Worm (Caenorhabditis elegans): Measurements from ENCODE around the gene mct-5.

Gene mct-5

ce11 chrII:7104794-7105613 is 6.6 kb upstream of the mct-5 start, which contains the start of the genes farl-11 and rpl-33 (continued):
- TF ChIP-seq egl-13 (tag; optimal IDR thresholded peaks at IDR 0.05): peak; percentile 34
- TF ChIP-seq F16B12.6 (tag; optimal IDR thresholded peaks at IDR 0.05): peak; percentile 70
- TF ChIP-seq fkh-10 (GFP tag; optimal IDR thresholded peaks at IDR 0.05): peak; percentile 33
- TF ChIP-seq nhr-47 (tag; optimal IDR thresholded peaks at IDR 0.05): peak; percentile 83
- no peak for TF ChIP-seq hlh-17 (GFP tag; optimal IDR thresholded peaks at IDR 0.05; ENCODE audit: borderline replicate concordance)
- no peak for TF ChIP-seq sup-37 (GFP tag; optimal IDR thresholded peaks at IDR 0.05)
- no peak for TF ChIP-seq unc-98 (GFP tag; IDR thresholded peaks at IDR 0.05)
- peak; percentile 86 for TF ChIP-seq nhr-20 (tag; optimal IDR thresholded peaks at IDR 0.05)
- TF ChIP-seq vab-15 (tag; optimal IDR thresholded peaks at IDR 0.05): no peak
- TF ChIP-seq ztf-11 (tag; optimal IDR thresholded peaks at IDR 0.05): peak in 1 of 2 experiments; percentile 57
- peak; percentile 68 for TF ChIP-seq nhr-90 (tag; optimal IDR thresholded peaks at IDR 0.05; ENCODE audit: poor library complexity)
- peak; percentile 85 for TF ChIP-seq lin-14 (GFP tag; optimal IDR thresholded peaks at IDR 0.05)
- TF ChIP-seq unc-30 (tag; optimal IDR thresholded peaks at IDR 0.05): no peak
- TF ChIP-seq nhr-12 (tag; optimal IDR thresholded peaks at IDR 0.05): no peak
- no peak for TF ChIP-seq ets-5 (GFP tag; IDR thresholded peaks at IDR 0.05)
- TF ChIP-seq ama-1 (optimal IDR thresholded peaks at IDR 0.05): peak; percentile 62
- no peak for TF ChIP-seq C34B4.2 (tag; optimal IDR thresholded peaks at IDR 0.05)
- peak; percentile 80 for TF ChIP-seq nhr-77 (tag; optimal IDR thresholded peaks at IDR 0.05)
- TF ChIP-seq tlp-1 (tag; optimal IDR thresholded peaks at IDR 0.05): no peak
- peak; percentile 45 for TF ChIP-seq sox-4 (tag; optimal IDR thresholded peaks at IDR 0.05)
- no peak for TF ChIP-seq zag-1 (tag; optimal IDR thresholded peaks at IDR 0.05)
- no peak for TF ChIP-seq ceh-63 (GFP tag; optimal IDR thresholded peaks at IDR 0.05)
- peak; percentile 77 for TF ChIP-seq aly-2 (tag; optimal IDR thresholded peaks at IDR 0.05)
- peak; percentile 92 for TF ChIP-seq snu-23 (GFP tag; optimal IDR thresholded peaks at IDR 0.05)
- TF ChIP-seq hpl-2 (GFP tag; optimal IDR thresholded peaks at IDR 0.05): peak; percentile 52
- no peak for TF ChIP-seq mef-2 (tag; optimal IDR thresholded peaks at IDR 0.05)
- TF ChIP-seq ceh-90 (tag; optimal IDR thresholded peaks at IDR 0.05): no peak
- TF ChIP-seq ceh-82 (tag; optimal IDR thresholded peaks at IDR 0.05): peak; percentile 77 to 92 (median 80)
- TF ChIP-seq efl-3 (GFP tag; optimal IDR thresholded peaks at IDR 0.05): no peak
- TF ChIP-seq xbp-1 (tag; optimal IDR thresholded peaks at IDR 0.05): peak; percentile 81
- peak; percentile 34 for TF ChIP-seq pax-3 (tag; optimal IDR thresholded peaks at IDR 0.05)
- peak; percentile 96 for TF ChIP-seq mep-1 (tag; optimal IDR thresholded peaks at IDR 0.05)
- TF ChIP-seq fkh-8 (tag; optimal IDR thresholded peaks at IDR 0.05): peak; percentile 85
- peak; percentile 81 for TF ChIP-seq tbx-2 (tag; optimal IDR thresholded peaks at IDR 0.05)
- TF ChIP-seq hlh-4 (tag; optimal IDR thresholded peaks at IDR 0.05): no peak
- peak; percentile 53; the same call in 1 of the 2 replicates for TF ChIP-seq grh-1 (GFP tag; IDR thresholded peaks at IDR 0.05)
- peak; percentile 93 for TF ChIP-seq skn-1 (tag; optimal IDR thresholded peaks at IDR 0.05)
- peak; percentile 87 for TF ChIP-seq nhr-71 (tag; optimal IDR thresholded peaks at IDR 0.05)
- peak; percentile 77 for TF ChIP-seq nhr-19 (GFP tag; conservative IDR thresholded peaks at IDR 0.05)
- peak; percentile 43 for TF ChIP-seq irx-1 (tag; optimal IDR thresholded peaks at IDR 0.05)
- TF ChIP-seq unc-62 (GFP tag; optimal IDR thresholded peaks at IDR 0.05): no peak
- TF ChIP-seq nhr-76 (tag; optimal IDR thresholded peaks at IDR 0.05): no peak
- TF ChIP-seq efl-1 (optimal IDR thresholded peaks at IDR 0.05): peak; percentile 84 to 86
- peak; percentile 79 to 97 for TF ChIP-seq efl-1 (GFP tag; optimal IDR thresholded peaks at IDR 0.05 in 1 of 2)
- peak; percentile 75 to 83 (median 81) for TF ChIP-seq dpl-1 (GFP tag; optimal IDR thresholded peaks at IDR 0.05)
- no peak for TF ChIP-seq ztf-4 (tag; optimal IDR thresholded peaks at IDR 0.05)
- peak; percentile 98 to 100 for TF ChIP-seq lsy-2 (tag; optimal IDR thresholded peaks at IDR 0.05)
- peak; percentile 79 for TF ChIP-seq lin-13 (GFP tag; optimal IDR thresholded peaks at IDR 0.05)
- TF ChIP-seq ceh-88 (GFP tag; IDR thresholded peaks at IDR 0.05): peak; percentile 26; the same call in 1 of the 2 replicates
- TF ChIP-seq nhr-85 (tag): peak; percentile 90
- peak; percentile 39 for TF ChIP-seq nhr-11 (tag; optimal IDR thresholded peaks at IDR 0.05)
- TF ChIP-seq jun-1 (tag; optimal IDR thresholded peaks at IDR 0.05): peak; percentile 60

Data from whole organism, L1 larva.